Worm (Caenorhabditis elegans): ENCODE data around the gene fubl-1.

Gene fubl-1

ce11 chrV:10246967-10247366 is 8.3 kb upstream of the fubl-1 start:
- TF ChIP-seq F39B2.1 (GFP tag; IDR thresholded peaks at IDR 0.05) (no peak), D2030.7 (GFP tag; IDR thresholded peaks at IDR 0.05) (0 out of 2 replicates have a peak, but pooled peaks have one; percentile 5), dox-1 (GFP tag; IDR thresholded peaks at IDR 0.05) (0 out of 2 replicates have a peak, but pooled peaks have one; percentile 9), hsf-1 (GFP tag; IDR thresholded peaks at IDR 0.05) (no peak), F55B11.4 (tag; optimal IDR thresholded peaks at IDR 0.05; ENCODE audit: borderline replicate concordance, insufficient read depth) (no peak), ceh-40 (GFP tag; IDR thresholded peaks at IDR 0.05) (0 out of 2 replicates have a peak, but pooled peaks have one; percentile 48), C06A6.2 (GFP tag; conservative IDR thresholded peaks at IDR 0.05) (no peak), T26A5.8 (tag; optimal IDR thresholded peaks at IDR 0.05) (no peak), chd-7 (tag; optimal IDR thresholded peaks at IDR 0.05) (no peak), lin-26 (GFP tag; IDR thresholded peaks at IDR 0.05) (peak; percentile 44; the same call in 1 of the 2 replicates), hmg-1.2 (GFP tag; IDR thresholded peaks at IDR 0.05) (peak; percentile 17; the same call in 1 of the 2 replicates), attf-3 (GFP tag; conservative IDR thresholded peaks at IDR 0.05) (no peak), mxl-1 (tag; optimal IDR thresholded peaks at IDR 0.05) (no peak), Y53F4B.3 (GFP tag; IDR thresholded peaks at IDR 0.05) (no peak), ceh-58 (GFP tag; IDR thresholded peaks at IDR 0.05) (no peak), cebp-1 (GFP tag; IDR thresholded peaks at IDR 0.05) (no peak), cebp-1 (tag; optimal IDR thresholded peaks at IDR 0.05) (no peak), nhr-27 (tag; optimal IDR thresholded peaks at IDR 0.05) (no peak), somi-1 (GFP tag; optimal IDR thresholded peaks at IDR 0.05) (no peak), egrh-3 (GFP tag; IDR thresholded peaks at IDR 0.05) (no peak), tbp1 (GFP tag; optimal IDR thresholded peaks at IDR 0.05) (no peak), snpc-1.3 (tag; optimal IDR thresholded peaks at IDR 0.05; ENCODE audit: insufficient read depth) (no peak), bed-2 (GFP tag; IDR thresholded peaks at IDR 0.05) (no peak), dpff-1 (tag; optimal IDR thresholded peaks at IDR 0.05) (no peak), sea-2 (GFP tag; IDR thresholded peaks at IDR 0.05) (no peak), Y95B8A.8 (GFP tag; IDR thresholded peaks at IDR 0.05) (no peak), C17E4.6 (GFP tag; IDR thresholded peaks at IDR 0.05) (no peak), zfh-2 (GFP tag; conservative IDR thresholded peaks at IDR 0.05) (peak; percentile 82), rec-8 (tag; optimal IDR thresholded peaks at IDR 0.05) (no peak), nfyb-1 (GFP tag; IDR thresholded peaks at IDR 0.05) (0 out of 2 replicates have a peak, but pooled peaks have one; percentile 25), sdz-38 (tag; optimal IDR thresholded peaks at IDR 0.05) (no peak), egl-44 (GFP tag; IDR thresholded peaks at IDR 0.05) (0 out of 2 replicates have a peak, but pooled peaks have one; percentile 47), let-526 (GFP tag; IDR thresholded peaks at IDR 0.05) (peak; percentile 10; the same call in 1 of the 2 replicates), Y53G8AR.9 (GFP tag; conservative IDR thresholded peaks at IDR 0.05) (no peak)

ce11 chrV:10246443-10246885 is 7.8 kb upstream of the fubl-1 start:
- no peak for TF ChIP-seq die-1 (tag; optimal IDR thresholded peaks at IDR 0.05)
- TF ChIP-seq attf-3 (GFP tag; conservative IDR thresholded peaks at IDR 0.05), result no peak
- TF ChIP-seq mxl-1 (tag; optimal IDR thresholded peaks at IDR 0.05), result no peak
- TF ChIP-seq F22D6.2 (tag; optimal IDR thresholded peaks at IDR 0.05), result no peak
- TF ChIP-seq pbrm-1 (GFP tag; IDR thresholded peaks at IDR 0.05), result no peak
- TF ChIP-seq tlf-1 (GFP tag; optimal IDR thresholded peaks at IDR 0.05), result no peak
- no peak for TF ChIP-seq sea-2 (GFP tag; IDR thresholded peaks at IDR 0.05)
- TF ChIP-seq nfya-1 (tag; optimal IDR thresholded peaks at IDR 0.05; ENCODE audit: borderline replicate concordance, insufficient read depth), result no peak
- no peak for TF ChIP-seq B0035.1 (tag; optimal IDR thresholded peaks at IDR 0.05)
- no peak for TF ChIP-seq pha-4 (tag; optimal IDR thresholded peaks at IDR 0.05)
- TF ChIP-seq lin-35 (GFP tag; optimal IDR thresholded peaks at IDR 0.05), result peak in 1 of 3 experiments; percentile 54
- 0 out of 2 replicates have a peak, but pooled peaks have one; percentile 23 for TF ChIP-seq madf-8 (GFP tag; conservative IDR thresholded peaks at IDR 0.05)
- TF ChIP-seq gei-17 (GFP tag; optimal IDR thresholded peaks at IDR 0.05), result no peak
- peak; percentile 59 for TF ChIP-seq lin-54 (GFP tag; optimal IDR thresholded peaks at IDR 0.05)
- TF ChIP-seq T07F8.4 (tag; optimal IDR thresholded peaks at IDR 0.05), result no peak
- TF ChIP-seq F37B4.10 (GFP tag; IDR thresholded peaks at IDR 0.05), result no peak
- TF ChIP-seq madf-10 (tag; optimal IDR thresholded peaks at IDR 0.05), result no peak
- TF ChIP-seq attf-5 (GFP tag; optimal IDR thresholded peaks at IDR 0.05), result peak; percentile 34
- no peak for TF ChIP-seq chd-7 (tag; optimal IDR thresholded peaks at IDR 0.05)
